Worm (Caenorhabditis elegans) whole organism, midembryonic: ENCODE results near the gene spp-30.

Experiments used
- cog-1 ChIP-seq: sonication (generic microtip); optimal IDR thresholded peaks from 2 replicates; lab custom pipeline; 2016; ENCODE audit warnings: missing genetic modification characterization, missing compliant biosample characterization
- flt-1 ChIP-seq: fragments of 200-800 bp; sonication (Bioruptor generic); IDR thresholded peaks from 2 replicates; pipeline ENCODE4 v1.3.6; 2022; ENCODE audit warnings: missing genetic modification characterization, missing compliant biosample characterization
- med-1 ChIP-seq: sonication (generic microtip); optimal IDR thresholded peaks from 2 replicates; lab custom pipeline; 2017; ENCODE audit warnings: missing genetic modification characterization, mild to moderate bottlenecking, missing compliant biosample characterization, antibody characterized with exemption, missing genetic modification reagents; ENCODE audit not compliant: insufficient read depth
- tab-1 ChIP-seq: fragments of 200-800 bp; sonication (Bioruptor generic); IDR thresholded peaks from 2 replicates; pipeline ENCODE4 v1.3.6; 2022; ENCODE audit warnings: missing genetic modification characterization, missing compliant biosample characterization

DNA sequence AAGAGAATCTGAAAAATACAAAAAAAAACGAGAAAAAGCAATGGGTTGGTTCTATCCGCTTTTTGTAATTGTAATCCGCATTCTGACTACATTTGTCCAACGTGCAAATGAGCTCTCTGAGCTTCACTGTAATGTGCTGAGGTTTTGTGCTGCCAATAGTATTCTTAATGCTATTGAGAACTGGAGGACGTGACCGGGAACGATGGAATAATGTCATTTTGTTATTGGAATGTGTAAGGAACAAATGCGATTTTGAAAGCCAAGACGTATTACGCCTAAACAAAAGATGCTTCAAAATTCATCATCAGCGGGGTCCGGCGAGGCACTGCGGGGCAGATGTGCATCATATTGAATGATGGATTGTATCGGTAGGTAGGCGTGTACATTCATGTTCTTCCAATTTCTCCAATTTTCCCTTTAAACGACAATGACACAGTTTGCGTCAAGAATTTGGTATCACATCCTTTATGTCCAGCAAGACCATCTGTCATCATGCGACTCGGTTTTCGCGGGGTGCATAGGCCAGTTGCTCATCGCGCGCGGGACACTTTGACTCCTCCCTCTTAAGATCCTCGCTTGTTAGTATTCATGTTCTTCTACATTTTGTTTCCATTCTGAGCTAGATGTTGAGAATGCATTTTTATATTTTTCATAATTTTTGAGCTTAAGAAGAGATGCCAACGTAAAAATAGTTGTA lies 44.7 kb upstream of the spp-30 start:
- TF ChIP-seq med-1 = no peak
- TF ChIP-seq cog-1 = no peak
- no peak for TF ChIP-seq flt-1
- no peak for TF ChIP-seq tab-1 (GFP tag; lab: Robert Waterston, UW)
